Worm (Caenorhabditis elegans): ENCODE results near the gene unc-5.

The unc-5 gene

DNA sequence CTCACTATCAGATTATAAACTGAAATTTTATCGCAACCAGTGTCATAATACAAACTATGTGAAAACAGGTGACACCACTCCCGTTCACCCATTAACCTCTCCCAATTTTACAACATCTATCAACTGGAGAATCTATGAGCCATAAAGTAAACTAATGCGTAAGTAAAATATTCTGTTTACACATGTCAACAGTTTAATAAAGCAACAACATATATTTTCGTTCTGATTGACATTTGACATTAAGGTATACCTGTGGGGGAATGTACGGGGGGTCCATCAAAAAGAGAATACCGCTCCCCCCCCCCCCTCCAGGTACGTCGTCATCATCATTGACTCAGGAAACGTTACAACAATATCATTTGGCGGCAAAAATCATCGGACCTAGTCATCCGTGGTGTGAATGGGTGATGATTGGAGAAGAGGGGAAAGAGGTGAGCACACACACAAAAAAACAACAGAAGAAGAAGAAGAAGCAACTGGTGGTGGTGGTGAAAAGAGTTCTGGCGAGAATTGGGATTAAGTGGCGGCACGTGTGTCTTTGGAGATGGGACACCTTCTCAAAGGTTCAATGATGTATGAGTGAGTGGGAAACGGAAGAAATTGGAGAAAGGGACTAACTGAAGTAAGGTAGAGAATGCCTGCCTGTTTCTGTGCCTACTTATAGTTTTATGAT is 1.3 kb downstream of the unc-5 start:
- TF ChIP-seq eyg-1 (tag; optimal IDR thresholded peaks at IDR 0.05) (no peak), unc-55 (GFP tag; optimal IDR thresholded peaks at IDR 0.05) (peak; percentile 26), ceh-34 (tag; optimal IDR thresholded peaks at IDR 0.05) (no peak), T23F11.4 (GFP tag; optimal IDR thresholded peaks at IDR 0.05) (no peak), ref-2 (tag; optimal IDR thresholded peaks at IDR 0.05) (no peak), pat-9 (tag; optimal IDR thresholded peaks at IDR 0.05) (peak; percentile 36)

DNA sequence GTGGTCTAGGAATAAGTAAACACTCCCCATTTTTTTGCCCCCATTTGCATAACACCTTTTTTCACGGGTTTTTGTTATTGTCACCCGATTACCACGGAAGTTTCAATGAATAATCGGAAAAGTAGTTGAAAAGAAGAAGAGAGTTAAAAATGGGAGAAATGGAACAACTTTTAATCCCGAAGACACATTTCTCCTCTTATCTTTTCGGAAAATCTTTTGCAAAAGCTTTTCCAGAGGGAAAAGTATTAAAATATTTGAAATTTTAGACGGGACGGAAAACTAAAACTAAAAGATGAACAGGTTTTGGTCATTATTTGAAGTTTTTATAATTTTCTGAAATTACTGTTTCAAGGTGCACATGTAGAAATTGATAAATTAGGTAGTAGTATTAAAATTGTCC is 9.1 kb downstream of the unc-5 start:
- TF ChIP-seq Y22D7AL.16 (tag; optimal IDR thresholded peaks at IDR 0.05) (no peak), ceh-30 (tag; optimal IDR thresholded peaks at IDR 0.05) (no peak), hlh-6 (tag; optimal IDR thresholded peaks at IDR 0.05) (no peak), ceh-34 (tag; optimal IDR thresholded peaks at IDR 0.05) (no peak), eyg-1 (tag; optimal IDR thresholded peaks at IDR 0.05) (no peak)

DNA sequence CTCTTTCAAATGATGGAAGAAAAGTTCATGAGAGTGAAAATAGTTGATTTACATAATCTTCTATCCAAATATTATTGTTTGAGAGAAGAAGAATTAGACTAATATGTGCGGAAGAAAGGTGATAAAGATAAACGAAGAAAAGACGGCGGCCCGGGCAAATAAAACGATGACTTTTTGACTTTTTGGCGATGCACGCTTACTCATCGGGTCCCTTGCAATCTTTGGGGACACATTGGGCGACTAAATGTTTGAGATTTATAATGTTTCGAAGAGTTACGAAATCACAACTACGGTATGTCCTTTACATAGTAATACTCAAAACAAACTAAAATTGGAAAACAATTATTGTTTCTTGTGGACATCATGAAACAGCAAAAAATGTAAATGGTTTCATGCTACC is 13.3 kb downstream of the unc-5 start:
- TF ChIP-seq ceh-22 (tag; optimal IDR thresholded peaks at IDR 0.05) (no peak), syd-9 (tag; optimal IDR thresholded peaks at IDR 0.05) (no peak), che-1 (tag; optimal IDR thresholded peaks at IDR 0.05) (no peak), fax-1 (tag; optimal IDR thresholded peaks at IDR 0.05) (no peak), ceh-19 (GFP tag; optimal IDR thresholded peaks at IDR 0.05) (no peak), pha-4 (tag; optimal IDR thresholded peaks at IDR 0.05) (no peak), nhr-11 (tag; optimal IDR thresholded peaks at IDR 0.05) (no peak), elt-2 (tag; optimal IDR thresholded peaks at IDR 0.05) (no peak), ama-1 (optimal IDR thresholded peaks at IDR 0.05) (no peak)

DNA sequence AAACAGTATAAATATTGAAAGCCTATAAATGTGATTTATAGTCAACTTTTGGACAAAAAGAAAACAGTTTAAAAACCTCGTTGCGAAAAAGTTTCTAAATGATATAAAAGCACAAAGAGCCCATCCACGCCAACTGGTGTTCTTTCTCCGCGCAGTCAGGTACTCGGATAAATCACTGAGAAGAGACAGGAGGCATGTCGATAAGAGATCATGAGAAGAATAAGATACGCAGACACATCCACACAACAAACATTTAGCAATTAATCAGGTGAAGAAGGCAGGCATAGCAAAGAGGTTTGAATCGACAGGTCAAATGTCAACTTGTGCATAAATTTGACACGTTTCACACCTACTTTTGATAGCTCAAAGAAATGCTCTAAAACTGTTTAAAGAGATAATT is 20.4 kb downstream of the unc-5 start:
- TF ChIP-seq unc-55 (GFP tag; optimal IDR thresholded peaks at IDR 0.05) = peak; percentile 68
- peak; percentile 25 for TF ChIP-seq rnt-1 (tag; optimal IDR thresholded peaks at IDR 0.05)
- no peak for TF ChIP-seq hlh-13 (GFP tag; optimal IDR thresholded peaks at IDR 0.05)
- TF ChIP-seq tbx-2 (tag; optimal IDR thresholded peaks at IDR 0.05) = peak; percentile 18

DNA sequence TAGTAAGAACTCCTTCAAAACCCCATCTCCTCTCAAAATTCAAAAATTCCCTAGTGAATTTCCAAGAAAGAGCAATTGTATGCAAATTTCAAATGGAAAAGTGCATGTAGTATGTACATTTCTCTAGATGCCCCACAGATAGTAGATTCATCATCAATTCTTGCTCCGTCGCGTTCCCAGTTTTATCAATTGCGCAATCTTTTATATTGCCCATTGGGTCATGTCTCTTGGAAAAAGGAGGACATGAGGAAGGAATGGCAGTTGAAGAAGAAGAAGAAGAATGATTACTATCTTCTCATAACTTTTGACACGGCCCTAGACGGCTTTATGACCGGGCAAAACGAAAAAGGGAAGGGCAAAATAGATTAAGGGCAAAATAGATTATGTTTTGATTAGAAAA is 21.5 kb downstream of the unc-5 start:
- TF ChIP-seq nhr-11 (tag; optimal IDR thresholded peaks at IDR 0.05) = no peak
- peak; percentile 25 for TF ChIP-seq unc-55 (GFP tag; optimal IDR thresholded peaks at IDR 0.05)
- peak; percentile 55 for TF ChIP-seq elt-2 (tag; optimal IDR thresholded peaks at IDR 0.05)

DNA sequence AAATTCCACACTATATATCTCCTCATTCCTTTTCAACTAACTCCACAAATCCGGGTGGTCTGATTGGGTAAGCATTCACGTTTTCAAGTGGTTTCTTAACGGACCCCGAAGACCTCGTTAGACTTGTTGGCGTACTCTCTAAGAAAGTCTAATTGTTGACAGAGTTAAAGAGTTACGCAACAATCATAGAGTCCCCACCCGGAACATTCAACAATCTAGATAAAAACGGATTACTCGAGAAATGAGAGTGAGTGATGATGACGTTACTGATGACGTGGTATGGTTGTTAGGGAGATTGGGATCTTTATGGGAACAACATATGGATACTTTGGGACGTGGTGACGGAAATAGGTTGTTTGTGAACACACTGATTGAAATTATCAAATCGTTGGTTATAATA is 25.5 kb downstream of the unc-5 start:
- TF ChIP-seq lim-6 (tag; optimal IDR thresholded peaks at IDR 0.05) (no peak), ceh-48 (tag; optimal IDR thresholded peaks at IDR 0.05) (no peak), nhr-11 (tag; optimal IDR thresholded peaks at IDR 0.05) (no peak), dmd-4 (tag; optimal IDR thresholded peaks at IDR 0.05; ENCODE audit: borderline replicate concordance) (no peak), pax-1 (tag; optimal IDR thresholded peaks at IDR 0.05) (no peak), mec-3 (tag; optimal IDR thresholded peaks at IDR 0.05; ENCODE audit: borderline replicate concordance) (no peak), hlh-6 (tag; optimal IDR thresholded peaks at IDR 0.05) (no peak), pros-1 (tag; optimal IDR thresholded peaks at IDR 0.05) (no peak), lin-11 (tag; optimal IDR thresholded peaks at IDR 0.05) (no peak), ceh-6 (GFP tag; optimal IDR thresholded peaks at IDR 0.05) (no peak), nfya-1 (tag; optimal IDR thresholded peaks at IDR 0.05) (peak; percentile 1), ceh-24 (tag; optimal IDR thresholded peaks at IDR 0.05) (no peak), fkh-10 (GFP tag; optimal IDR thresholded peaks at IDR 0.05) (no peak), pha-4 (tag; optimal IDR thresholded peaks at IDR 0.05) (no peak), odd-2 (tag; optimal IDR thresholded peaks at IDR 0.05) (no peak), unc-42 (tag; optimal IDR thresholded peaks at IDR 0.05) (peak; percentile 33)

Measured in whole organism, late embryonic.